Worm (Caenorhabditis elegans): Measurements from ENCODE around the gene nlp-51.

Gene nlp-51

DNA sequence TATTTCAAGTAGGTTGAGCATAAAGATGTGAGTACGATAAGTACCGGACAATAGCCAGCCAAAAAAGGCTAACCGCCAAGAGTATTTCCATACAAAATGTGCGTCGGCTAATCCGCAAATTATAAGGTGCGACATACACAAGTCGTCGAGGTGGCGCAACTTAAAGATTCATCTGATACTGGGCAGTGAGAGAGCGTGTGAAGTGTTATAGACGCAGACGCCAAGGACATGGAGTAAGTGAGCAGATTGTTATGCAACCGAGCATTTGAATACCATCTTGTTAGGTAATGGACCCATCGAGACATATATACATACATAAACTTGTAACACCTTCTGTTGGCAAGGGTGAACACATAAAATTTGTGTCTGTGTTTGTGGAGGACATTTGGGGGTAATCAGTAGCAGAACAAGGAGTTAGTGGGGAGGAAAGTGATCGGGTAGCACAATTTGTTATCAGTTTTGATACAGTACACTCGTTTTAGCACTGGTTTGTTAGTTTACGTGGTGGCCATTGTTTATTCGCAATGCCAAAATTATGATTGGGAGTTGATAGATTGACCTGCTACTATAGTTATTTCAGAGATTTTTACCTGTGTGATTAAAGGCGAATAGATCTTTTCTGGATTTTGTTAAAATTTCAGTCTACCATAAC, 34.1 kb downstream of the nlp-51 start:
- no peak for TF ChIP-seq tbx-11 (GFP tag; IDR thresholded peaks at IDR 0.05)
- no peak for TF ChIP-seq hnd-1 (tag; optimal IDR thresholded peaks at IDR 0.05)
- TF ChIP-seq ceh-36 (tag; optimal IDR thresholded peaks at IDR 0.05) = no peak
- TF ChIP-seq ceh-13 (GFP tag; optimal IDR thresholded peaks at IDR 0.05) = no peak
- no peak for TF ChIP-seq hmg-4 (GFP tag; optimal IDR thresholded peaks at IDR 0.05)
- TF ChIP-seq scrt-1 (GFP tag; IDR thresholded peaks at IDR 0.05) = no peak
- TF ChIP-seq F13C5.2 (tag; optimal IDR thresholded peaks at IDR 0.05) = no peak
- no peak for TF ChIP-seq B0310.2 (tag; optimal IDR thresholded peaks at IDR 0.05)
- TF ChIP-seq flt-1 (GFP tag; IDR thresholded peaks at IDR 0.05) = no peak
- TF ChIP-seq pes-1 (GFP tag; IDR thresholded peaks at IDR 0.05) = no peak
- TF ChIP-seq hmbx-1 (tag; optimal IDR thresholded peaks at IDR 0.05) = no peak
- no peak for TF ChIP-seq tbx-37 (GFP tag; conservative IDR thresholded peaks at IDR 0.05)
- no peak for TF ChIP-seq tra-4 (tag; optimal IDR thresholded peaks at IDR 0.05)
- TF ChIP-seq aly-1 (tag; optimal IDR thresholded peaks at IDR 0.05) = no peak
- no peak for TF ChIP-seq ets-7 (tag; optimal IDR thresholded peaks at IDR 0.05)
- TF ChIP-seq ama-1 (optimal IDR thresholded peaks at IDR 0.05) = no peak
- no peak for TF ChIP-seq sea-1 (GFP tag; conservative IDR thresholded peaks at IDR 0.05)

DNA sequence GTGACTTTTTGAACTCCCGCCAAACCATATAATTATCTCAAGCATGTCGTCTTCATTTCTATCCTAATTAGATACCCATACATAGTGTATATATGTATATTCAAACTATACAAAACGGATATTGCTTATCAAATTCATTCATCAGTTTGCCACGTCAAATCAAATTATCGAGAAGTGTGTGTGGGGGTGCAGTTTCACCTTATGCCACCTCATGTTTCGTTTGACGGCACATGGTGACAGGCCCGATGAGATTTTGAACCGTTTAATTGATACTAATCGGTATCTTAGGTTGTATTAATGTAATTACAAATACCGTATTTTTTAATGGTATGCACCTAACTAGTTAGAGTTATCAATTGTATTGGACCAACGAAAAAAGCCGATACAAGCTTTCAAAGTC, 34.8 kb downstream of the nlp-51 start:
- TF ChIP-seq ceh-13 (GFP tag; optimal IDR thresholded peaks at IDR 0.05) = no peak
- TF ChIP-seq hmg-4 (GFP tag; optimal IDR thresholded peaks at IDR 0.05) = no peak
- TF ChIP-seq scrt-1 (GFP tag; IDR thresholded peaks at IDR 0.05) = no peak
- TF ChIP-seq tbx-37 (GFP tag; conservative IDR thresholded peaks at IDR 0.05) = no peak
- TF ChIP-seq ets-7 (tag; optimal IDR thresholded peaks at IDR 0.05) = no peak
- TF ChIP-seq sea-1 (GFP tag; conservative IDR thresholded peaks at IDR 0.05) = no peak
- no peak for TF ChIP-seq hnd-1 (tag; optimal IDR thresholded peaks at IDR 0.05)
- no peak for TF ChIP-seq hmbx-1 (tag; optimal IDR thresholded peaks at IDR 0.05)
- TF ChIP-seq ama-1 (optimal IDR thresholded peaks at IDR 0.05) = no peak
- no peak for TF ChIP-seq aly-1 (tag; optimal IDR thresholded peaks at IDR 0.05)
- TF ChIP-seq pes-1 (GFP tag; IDR thresholded peaks at IDR 0.05) = no peak
- no peak for TF ChIP-seq tra-4 (tag; optimal IDR thresholded peaks at IDR 0.05)
- no peak for TF ChIP-seq flt-1 (GFP tag; IDR thresholded peaks at IDR 0.05)
- no peak for TF ChIP-seq B0310.2 (tag; optimal IDR thresholded peaks at IDR 0.05)
- no peak for TF ChIP-seq tbx-11 (GFP tag; IDR thresholded peaks at IDR 0.05)
- no peak for TF ChIP-seq ceh-36 (tag; optimal IDR thresholded peaks at IDR 0.05)
- no peak for TF ChIP-seq F13C5.2 (tag; optimal IDR thresholded peaks at IDR 0.05)

DNA sequence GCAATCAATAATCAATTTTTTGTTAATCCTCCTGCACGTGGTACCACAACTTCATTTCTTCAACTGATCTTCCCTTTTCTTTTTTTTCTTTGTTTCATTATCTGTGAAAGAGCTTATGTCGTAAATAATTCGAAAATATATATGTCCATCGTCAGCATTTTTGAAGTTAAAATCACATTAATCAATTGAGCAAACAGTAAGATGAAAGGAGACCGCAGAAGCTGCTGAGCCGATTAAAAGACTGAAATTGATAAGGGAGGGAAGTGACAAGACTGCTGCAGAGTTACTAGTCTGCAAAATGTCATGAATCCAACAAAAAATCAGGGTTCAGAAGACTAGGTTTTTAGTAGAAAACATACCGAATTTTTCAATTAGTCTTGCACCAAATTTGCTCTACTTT, 35.7 kb downstream of the nlp-51 start:
- no peak for TF ChIP-seq hnd-1 (tag; optimal IDR thresholded peaks at IDR 0.05)
- no peak for TF ChIP-seq hmg-4 (GFP tag; optimal IDR thresholded peaks at IDR 0.05)

DNA sequence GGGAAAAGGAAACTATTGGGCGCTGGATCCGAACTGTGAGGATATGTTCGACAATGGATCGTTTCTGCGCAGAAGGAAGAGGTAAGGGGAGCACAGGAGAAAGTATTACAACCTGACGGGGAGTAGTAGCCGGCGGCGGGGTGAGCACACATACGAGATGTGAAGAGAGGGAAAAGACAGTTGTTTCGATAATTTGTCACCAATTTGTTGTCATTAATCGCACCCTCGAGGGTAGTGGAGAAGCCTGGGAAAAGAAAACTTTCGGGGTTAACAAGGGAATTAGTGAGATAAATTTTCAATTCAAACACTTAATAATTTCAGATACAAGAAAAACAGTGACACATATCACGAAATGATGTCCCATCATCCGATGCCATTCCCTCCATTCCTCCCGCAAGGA, 36.5 kb downstream of the nlp-51 start:
- no peak for TF ChIP-seq hnd-1 (tag; optimal IDR thresholded peaks at IDR 0.05)
- TF ChIP-seq flt-1 (GFP tag; IDR thresholded peaks at IDR 0.05) = no peak
- TF ChIP-seq tra-4 (tag; optimal IDR thresholded peaks at IDR 0.05) = no peak
- TF ChIP-seq hmbx-1 (tag; optimal IDR thresholded peaks at IDR 0.05) = no peak
- TF ChIP-seq tbx-37 (GFP tag; conservative IDR thresholded peaks at IDR 0.05) = no peak
- TF ChIP-seq ceh-13 (GFP tag; optimal IDR thresholded peaks at IDR 0.05) = no peak
- TF ChIP-seq ets-7 (tag; optimal IDR thresholded peaks at IDR 0.05) = no peak
- no peak for TF ChIP-seq pes-1 (GFP tag; IDR thresholded peaks at IDR 0.05)
- TF ChIP-seq aly-1 (tag; optimal IDR thresholded peaks at IDR 0.05) = no peak
- no peak for TF ChIP-seq ceh-36 (tag; optimal IDR thresholded peaks at IDR 0.05)
- TF ChIP-seq tbx-11 (GFP tag; IDR thresholded peaks at IDR 0.05) = no peak

DNA sequence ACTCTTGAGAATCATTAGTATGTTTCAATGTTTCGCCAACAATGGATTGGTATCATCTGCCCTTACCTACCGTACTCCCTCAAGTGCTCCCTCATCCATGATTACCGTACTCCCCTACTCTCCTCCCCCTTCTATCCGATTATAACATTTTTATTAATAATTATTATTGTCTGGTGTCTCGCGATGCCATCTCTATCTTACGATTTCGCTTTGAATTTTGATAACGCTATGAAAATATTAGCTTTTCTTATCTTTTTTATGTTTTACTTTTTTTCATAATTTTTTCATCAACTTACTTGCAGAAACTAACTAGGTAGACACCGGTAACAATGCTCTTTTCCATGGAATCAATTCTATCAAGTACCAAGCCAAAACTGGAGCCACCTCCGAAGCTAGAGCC, 37.8 kb downstream of the nlp-51 start, which contains the start of gene unc-130:
TSS of gene unc-130 (plus strand) at position 301 of the 400 bp plus-strand sequence.
- TF ChIP-seq ets-7 (tag; optimal IDR thresholded peaks at IDR 0.05) (no peak), flt-1 (GFP tag; IDR thresholded peaks at IDR 0.05) (no peak), hnd-1 (tag; optimal IDR thresholded peaks at IDR 0.05) (no peak), pes-1 (GFP tag; IDR thresholded peaks at IDR 0.05) (no peak), ceh-13 (GFP tag; optimal IDR thresholded peaks at IDR 0.05) (no peak), ceh-36 (tag; optimal IDR thresholded peaks at IDR 0.05) (no peak), scrt-1 (GFP tag; IDR thresholded peaks at IDR 0.05) (no peak), B0310.2 (tag; optimal IDR thresholded peaks at IDR 0.05) (no peak), hmbx-1 (tag; optimal IDR thresholded peaks at IDR 0.05) (no peak), ama-1 (optimal IDR thresholded peaks at IDR 0.05) (no peak), F13C5.2 (tag; optimal IDR thresholded peaks at IDR 0.05) (no peak), tbx-37 (GFP tag; conservative IDR thresholded peaks at IDR 0.05) (no peak), tbx-11 (GFP tag; IDR thresholded peaks at IDR 0.05) (no peak), hmg-4 (GFP tag; optimal IDR thresholded peaks at IDR 0.05) (no peak), tra-4 (tag; optimal IDR thresholded peaks at IDR 0.05) (no peak), aly-1 (tag; optimal IDR thresholded peaks at IDR 0.05) (no peak), sea-1 (GFP tag; conservative IDR thresholded peaks at IDR 0.05) (no peak)

DNA sequence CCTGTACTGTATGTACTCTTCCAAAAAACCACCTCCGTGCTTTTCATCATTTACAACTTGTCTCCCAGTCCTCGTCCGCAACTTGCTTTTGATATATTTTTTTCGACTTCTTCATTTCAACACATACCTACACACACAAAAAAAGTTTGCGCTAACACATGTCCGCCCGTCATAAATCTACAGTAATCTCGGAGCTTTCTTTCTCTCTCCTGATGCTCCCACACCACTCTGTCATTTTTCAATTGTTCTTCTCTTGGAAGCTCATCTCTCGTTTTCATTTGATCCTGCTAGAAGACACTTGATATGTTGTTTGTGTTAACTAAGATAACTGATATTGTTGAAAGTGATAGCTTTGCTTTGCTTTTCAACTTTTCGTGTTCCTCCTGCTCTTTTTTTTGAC, 38.3 kb downstream of the nlp-51 start:
- no peak for TF ChIP-seq tbx-37 (GFP tag; conservative IDR thresholded peaks at IDR 0.05)
- no peak for TF ChIP-seq hmg-4 (GFP tag; optimal IDR thresholded peaks at IDR 0.05)
- TF ChIP-seq hmbx-1 (tag; optimal IDR thresholded peaks at IDR 0.05) = no peak
- TF ChIP-seq ceh-13 (GFP tag; optimal IDR thresholded peaks at IDR 0.05) = no peak
- no peak for TF ChIP-seq F13C5.2 (tag; optimal IDR thresholded peaks at IDR 0.05)
- no peak for TF ChIP-seq tra-4 (tag; optimal IDR thresholded peaks at IDR 0.05)
- TF ChIP-seq hnd-1 (tag; optimal IDR thresholded peaks at IDR 0.05) = no peak

DNA sequence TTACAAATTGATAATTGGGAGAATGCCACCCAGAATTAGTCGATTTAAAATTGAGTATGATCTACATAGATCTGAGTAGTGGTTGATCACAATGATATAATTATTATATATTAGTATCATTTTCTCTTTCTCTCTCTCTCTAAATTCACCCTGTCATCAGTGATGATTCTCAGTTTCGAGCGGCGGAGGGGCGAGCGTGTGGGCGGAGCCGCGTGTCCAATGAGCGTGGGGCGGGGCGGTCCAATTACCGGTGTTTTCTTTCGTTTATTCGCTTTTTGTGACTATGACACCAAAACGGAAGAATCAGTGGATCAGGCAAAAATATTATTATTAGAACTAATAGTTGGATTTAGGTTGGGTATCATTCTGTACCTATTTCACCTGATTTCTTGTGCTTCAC, 39.5 kb downstream of the nlp-51 start:
- TF ChIP-seq sea-1 (GFP tag; conservative IDR thresholded peaks at IDR 0.05) = no peak
- no peak for TF ChIP-seq ceh-13 (GFP tag; optimal IDR thresholded peaks at IDR 0.05)
- TF ChIP-seq tbx-11 (GFP tag; IDR thresholded peaks at IDR 0.05) = no peak
- TF ChIP-seq tbx-37 (GFP tag; conservative IDR thresholded peaks at IDR 0.05) = no peak
- TF ChIP-seq ceh-36 (tag; optimal IDR thresholded peaks at IDR 0.05) = no peak
- no peak for TF ChIP-seq B0310.2 (tag; optimal IDR thresholded peaks at IDR 0.05)
- TF ChIP-seq ama-1 (optimal IDR thresholded peaks at IDR 0.05) = no peak
- TF ChIP-seq hmg-4 (GFP tag; optimal IDR thresholded peaks at IDR 0.05) = no peak
- TF ChIP-seq aly-1 (tag; optimal IDR thresholded peaks at IDR 0.05) = no peak
- TF ChIP-seq ets-7 (tag; optimal IDR thresholded peaks at IDR 0.05) = no peak
- no peak for TF ChIP-seq pes-1 (GFP tag; IDR thresholded peaks at IDR 0.05)
- no peak for TF ChIP-seq flt-1 (GFP tag; IDR thresholded peaks at IDR 0.05)
- no peak for TF ChIP-seq hmbx-1 (tag; optimal IDR thresholded peaks at IDR 0.05)
- TF ChIP-seq scrt-1 (GFP tag; IDR thresholded peaks at IDR 0.05) = no peak
- no peak for TF ChIP-seq tra-4 (tag; optimal IDR thresholded peaks at IDR 0.05)
- TF ChIP-seq F13C5.2 (tag; optimal IDR thresholded peaks at IDR 0.05) = no peak
- no peak for TF ChIP-seq hnd-1 (tag; optimal IDR thresholded peaks at IDR 0.05)

All from whole organism, early embryonic.